Worm (Caenorhabditis elegans) whole organism, young adult: ENCODE data around the gene H20E11.1.

Experiments used
- C06A6.2 ChIP-seq: fragments of 200-800 bp; sonication (Bioruptor generic); conservative IDR thresholded peaks from 2 replicates; pipeline ENCODE4 v1.3.6; 2022; ENCODE audit warnings: missing genetic modification characterization, missing compliant biosample characterization
- F22D6.2 ChIP-seq: sonication (generic microtip); optimal IDR thresholded peaks from 2 replicates; lab custom pipeline; 2016; ENCODE audit warnings: mild to moderate bottlenecking, missing genetic modification characterization, missing compliant biosample characterization
- F33H1.4 ChIP-seq: fragments of 200-800 bp; sonication (Bioruptor generic); IDR thresholded peaks from 2 replicates; pipeline ENCODE4 v1.3.6; 2022; ENCODE audit warnings: missing genetic modification reagents, missing genetic modification characterization, missing compliant biosample characterization
- F39B2.1 ChIP-seq: fragments of 200-800 bp; sonication (Bioruptor generic); IDR thresholded peaks from 2 replicates; pipeline ENCODE4 v1.3.6; 2022; ENCODE audit warnings: missing genetic modification reagents, missing genetic modification characterization, missing compliant biosample characterization
- F52B5.7 ChIP-seq: sonication (generic microtip); optimal IDR thresholded peaks from 2 replicates; lab custom pipeline; 2016; ENCODE audit warnings: mild to moderate bottlenecking, missing genetic modification characterization, missing compliant biosample characterization
- F57C9.4 ChIP-seq: sonication (generic microtip); optimal IDR thresholded peaks from 2 replicates; lab custom pipeline; 2017; ENCODE audit warnings: mild to moderate bottlenecking, missing genetic modification characterization, missing compliant biosample characterization
- K11D2.4 ChIP-seq: fragments of 200-800 bp; sonication (Bioruptor generic); IDR thresholded peaks from 2 replicates; pipeline ENCODE4 v1.3.6; 2022; ENCODE audit warnings: missing genetic modification reagents, missing genetic modification characterization, missing compliant biosample characterization
- T07F8.4 ChIP-seq: sonication (generic microtip); optimal IDR thresholded peaks from 2 replicates; lab custom pipeline; 2016; ENCODE audit warnings: mild to moderate bottlenecking, missing genetic modification characterization, moderate library complexity, missing compliant biosample characterization
- Y53F4B.3 ChIP-seq: fragments of 200-800 bp; sonication (Bioruptor generic); IDR thresholded peaks from 2 replicates; pipeline ENCODE4 v1.3.6; 2022; ENCODE audit warnings: missing genetic modification reagents, missing genetic modification characterization, missing compliant biosample characterization
- Y53G8AR.9 ChIP-seq: fragments of 200-800 bp; sonication (Bioruptor generic); conservative IDR thresholded peaks from 2 replicates; pipeline ENCODE4 v1.3.6; 2022; ENCODE audit warnings: missing genetic modification reagents, missing genetic modification characterization, missing compliant biosample characterization
- Y67H2A.10 ChIP-seq: fragments of 200-800 bp; sonication (Bioruptor generic); conservative IDR thresholded peaks from 2 replicates; pipeline ENCODE4 v1.3.6; 2022; ENCODE audit warnings: missing genetic modification reagents, missing genetic modification characterization, missing compliant biosample characterization
- aptf-2 ChIP-seq: fragments of 200-800 bp; sonication (Bioruptor generic); conservative IDR thresholded peaks from 2 replicates; pipeline ENCODE4 v1.3.6; 2022; ENCODE audit warnings: missing genetic modification reagents, missing genetic modification characterization, missing compliant biosample characterization
- bed-2 ChIP-seq: fragments of 200-800 bp; sonication (Bioruptor generic); IDR thresholded peaks from 2 replicates; pipeline ENCODE4 v1.3.6; 2022; ENCODE audit warnings: missing genetic modification reagents, missing genetic modification characterization, missing compliant biosample characterization
- cebp-2 ChIP-seq: fragments of 200-800 bp; sonication (Bioruptor generic); IDR thresholded peaks from 2 replicates; pipeline ENCODE4 v1.3.6; 2022; ENCODE audit warnings: missing genetic modification characterization, missing compliant biosample characterization
- ceh-100 ChIP-seq: fragments of 200-800 bp; sonication (Bioruptor generic); IDR thresholded peaks from 2 replicates; pipeline ENCODE4 v1.3.6; 2022; ENCODE audit warnings: missing genetic modification reagents, missing genetic modification characterization, missing compliant biosample characterization
- ceh-58 ChIP-seq: fragments of 200-800 bp; sonication (Bioruptor generic); IDR thresholded peaks from 2 replicates; pipeline ENCODE4 v1.3.6; 2022; ENCODE audit warnings: missing genetic modification characterization, missing compliant biosample characterization
- die-1 ChIP-seq: sonication (generic microtip); optimal IDR thresholded peaks from 2 replicates; lab custom pipeline; 2016; ENCODE audit warnings: missing genotype, mild to moderate bottlenecking, missing genetic modification characterization, missing compliant biosample characterization
- dox-1 ChIP-seq: fragments of 200-800 bp; sonication (Bioruptor generic); IDR thresholded peaks from 2 replicates; pipeline ENCODE4 v1.3.6; 2022; ENCODE audit warnings: missing genetic modification reagents, missing genetic modification characterization, missing compliant biosample characterization
- dpl-1 ChIP-seq: fragments of 150-350 bp; optimal IDR thresholded peaks from 2 replicates; lab custom pipeline; 2014; ENCODE audit warnings: missing biosample characterization, missing genetic modification reagents, missing genetic modification characterization
- efl-1 ChIP-seq: fragments of 150-350 bp; optimal IDR thresholded peaks from 2 replicates; lab custom pipeline; 2014; ENCODE audit warnings: missing biosample characterization, missing genetic modification reagents, missing genetic modification characterization
- ets-4 ChIP-seq: fragments of 200-800 bp; sonication (Bioruptor generic); optimal IDR thresholded peaks from 2 replicates; lab custom pipeline; 2018; ENCODE audit warnings: mild to moderate bottlenecking, missing genetic modification characterization, missing compliant biosample characterization
- him-1 ChIP-seq: sonication (generic microtip); optimal IDR thresholded peaks from 2 replicates; lab custom pipeline; 2016; ENCODE audit warnings: missing genotype, missing genetic modification reagents, missing genetic modification characterization, missing compliant biosample characterization
- hlh-26 ChIP-seq: fragments of 200-800 bp; sonication (Bioruptor generic); conservative IDR thresholded peaks from 2 replicates; pipeline ENCODE4 v1.3.6; 2022; ENCODE audit warnings: missing genetic modification reagents, missing genetic modification characterization, missing compliant biosample characterization
- hmg-20 ChIP-seq: fragments of 200-800 bp; sonication (Bioruptor generic); IDR thresholded peaks from 2 replicates; pipeline ENCODE4 v1.3.6; 2022; ENCODE audit warnings: missing genetic modification reagents, missing genetic modification characterization, missing compliant biosample characterization
- hrde-1 ChIP-seq: sonication (generic microtip); optimal IDR thresholded peaks from 2 replicates; lab custom pipeline; 2016; ENCODE audit warnings: missing genetic modification characterization, mild to moderate bottlenecking, missing compliant biosample characterization, moderate library complexity, missing genotype, missing genetic modification reagents, borderline replicate concordance
- hsf-1 ChIP-seq: fragments of 200-800 bp; sonication (Bioruptor generic); IDR thresholded peaks from 2 replicates; pipeline ENCODE4 v1.3.6; 2022; ENCODE audit warnings: missing genetic modification reagents, missing genetic modification characterization, missing compliant biosample characterization
- let-526 ChIP-seq: fragments of 200-800 bp; sonication (Bioruptor generic); IDR thresholded peaks from 2 replicates; pipeline ENCODE4 v1.3.6; 2022; ENCODE audit warnings: missing genetic modification reagents, missing genetic modification characterization, missing compliant biosample characterization
- let-607 ChIP-seq, 2 experiments: fragments of 200-800 bp in 1 of 2; sonication (Bioruptor generic) in 1 of 2; sonication (generic microtip) in 1 of 2; optimal IDR thresholded peaks; 2 replicates each; lab custom pipeline; 2016 to 2018; ENCODE audit warnings: mild to moderate bottlenecking in 2 of 2, missing compliant biosample characterization in 2 of 2, missing genetic modification characterization in 2 of 2, moderate library complexity in 2 of 2, missing genotype in 1 of 2
- lin-40 ChIP-seq: sonication (generic microtip); optimal IDR thresholded peaks from 2 replicates; lab custom pipeline; 2016; ENCODE audit warnings: missing genetic modification characterization, mild to moderate bottlenecking, missing compliant biosample characterization, missing genotype, missing genetic modification reagents
- lin-54 ChIP-seq: fragments of 200-800 bp; sonication (Bioruptor generic); optimal IDR thresholded peaks from 2 replicates; lab custom pipeline; 2018; ENCODE audit warnings: mild to moderate bottlenecking, missing genetic modification characterization, missing compliant biosample characterization
- madf-10 ChIP-seq: sonication (generic microtip); optimal IDR thresholded peaks from 2 replicates; lab custom pipeline; 2016; ENCODE audit warnings: mild to moderate bottlenecking, missing genetic modification characterization, missing compliant biosample characterization
- madf-8 ChIP-seq: fragments of 200-800 bp; sonication (Bioruptor generic); conservative IDR thresholded peaks from 2 replicates; pipeline ENCODE4 v1.3.6; 2022; ENCODE audit warnings: missing genetic modification reagents, missing genetic modification characterization, missing compliant biosample characterization
- mes-4 ChIP-seq: sonication (generic microtip); optimal IDR thresholded peaks from 2 replicates; lab custom pipeline; 2016; ENCODE audit warnings: missing genotype, missing genetic modification characterization, missing compliant biosample characterization
- nfya-1 ChIP-seq: sonication (generic microtip); optimal IDR thresholded peaks from 2 replicates; lab custom pipeline; 2017; ENCODE audit warnings: antibody characterized with exemption, missing compliant biosample characterization, missing genetic modification characterization, borderline replicate concordance; ENCODE audit not compliant: insufficient read depth
- nfyb-1 ChIP-seq: fragments of 200-800 bp; sonication (Bioruptor generic); IDR thresholded peaks from 2 replicates; pipeline ENCODE4 v1.3.6; 2022; ENCODE audit warnings: missing genetic modification reagents, missing genetic modification characterization, missing compliant biosample characterization
- nhr-179 ChIP-seq: sonication (generic microtip); optimal IDR thresholded peaks from 2 replicates; lab custom pipeline; 2016; ENCODE audit warnings: mild to moderate bottlenecking, missing genetic modification characterization, missing compliant biosample characterization
- nhr-80 ChIP-seq: sonication (generic microtip); optimal IDR thresholded peaks from 2 replicates; lab custom pipeline; 2016; ENCODE audit warnings: missing genetic modification characterization, missing compliant biosample characterization
- repo-1 ChIP-seq: sonication (generic microtip); optimal IDR thresholded peaks from 2 replicates; lab custom pipeline; 2017; ENCODE audit warnings: mild to moderate bottlenecking, missing genetic modification characterization, missing compliant biosample characterization
- sea-2 ChIP-seq: fragments of 200-800 bp; sonication (Bioruptor generic); IDR thresholded peaks from 2 replicates; pipeline ENCODE4 v1.3.6; 2022; ENCODE audit warnings: missing genetic modification characterization, missing compliant biosample characterization
- snpc-1.1 ChIP-seq: sonication (generic microtip); optimal IDR thresholded peaks from 2 replicates; lab custom pipeline; 2017; ENCODE audit warnings: missing genetic modification characterization, mild to moderate bottlenecking, missing compliant biosample characterization, antibody characterized with exemption, moderate library complexity, missing genotype, missing genetic modification reagents; ENCODE audit not compliant: insufficient read depth
- snpc-3.4 ChIP-seq: sonication (generic microtip); optimal IDR thresholded peaks from 2 replicates; lab custom pipeline; 2017; ENCODE audit warnings: missing genetic modification characterization, mild to moderate bottlenecking, missing compliant biosample characterization, antibody characterized with exemption, moderate library complexity, missing genotype, missing genetic modification reagents
- xnd-1 ChIP-seq: sonication (generic microtip); optimal IDR thresholded peaks from 2 replicates; lab custom pipeline; 2016; ENCODE audit warnings: missing genotype, missing genetic modification reagents, missing genetic modification characterization, missing compliant biosample characterization
- zfh-2 ChIP-seq: fragments of 200-800 bp; sonication (Bioruptor generic); conservative IDR thresholded peaks from 2 replicates; pipeline ENCODE4 v1.3.6; 2022; ENCODE audit warnings: missing genetic modification reagents, missing genetic modification characterization, missing compliant biosample characterization
- zim-3 ChIP-seq: sonication (generic microtip); optimal IDR thresholded peaks from 2 replicates; lab custom pipeline; 2017; ENCODE audit warnings: mild to moderate bottlenecking, missing genetic modification characterization, moderate library complexity, missing compliant biosample characterization
- ztf-22 ChIP-seq: fragments of 200-800 bp; sonication (Bioruptor generic); optimal IDR thresholded peaks from 2 replicates; lab custom pipeline; 2018; ENCODE audit warnings: mild to moderate bottlenecking, missing genetic modification characterization, moderate library complexity, missing compliant biosample characterization
- ztf-28 ChIP-seq: fragments of 200-800 bp; sonication (Bioruptor generic); IDR thresholded peaks from 2 replicates; pipeline ENCODE4 v1.3.6; 2022; ENCODE audit warnings: missing genetic modification reagents, missing genetic modification characterization, missing compliant biosample characterization
- ztf-3 ChIP-seq: fragments of 200-800 bp; sonication (Bioruptor generic); optimal IDR thresholded peaks from 2 replicates; lab custom pipeline; 2018; ENCODE audit warnings: mild to moderate bottlenecking, missing genetic modification characterization, missing compliant biosample characterization
- ztf-6 ChIP-seq: fragments of 200-800 bp; sonication (Bioruptor generic); IDR thresholded peaks from 2 replicates; pipeline ENCODE4 v1.3.6; 2022; ENCODE audit warnings: missing genetic modification reagents, missing genetic modification characterization, missing compliant biosample characterization

H20E11.1 gene

ce11 chrIV:6842470-6843008 lies 12.6 kb downstream of the H20E11.1 start, which contains the start of gene lip-1 (continued):
- TF ChIP-seq bed-2 (GFP tag; lab: Robert Waterston, UW) (no peak), cebp-2 (no peak), lin-54 (peak; percentile 50), die-1 (no peak), snpc-1.1 (tag; lab: Kevin White, UChicago) (no peak), let-607 (tag; optimal IDR thresholded peaks at IDR 0.05; lab: Kevin White, UChicago) (no peak), ztf-28 (GFP tag; lab: Robert Waterston, UW) (no peak), dox-1 (GFP tag; lab: Robert Waterston, UW) (no peak; the same call in 1 of the 2 replicates), hlh-26 (GFP tag; lab: Robert Waterston, UW) (no peak), hsf-1 (GFP tag; lab: Robert Waterston, UW) (peak; percentile 70; the same call in 1 of the 2 replicates), T07F8.4 (tag; lab: Kevin White, UChicago) (no peak), madf-10 (tag; lab: Kevin White, UChicago) (no peak), ceh-58 (GFP tag; lab: Robert Waterston, UW) (no peak), nhr-179 (no peak), F39B2.1 (GFP tag; lab: Robert Waterston, UW) (no peak), hmg-20 (GFP tag; lab: Robert Waterston, UW) (no peak), repo-1 (tag; lab: Kevin White, UChicago) (no peak), Y67H2A.10 (GFP tag; lab: Robert Waterston, UW) (no peak), F52B5.7 (tag; lab: Kevin White, UChicago) (no peak), lin-40 (tag; lab: Kevin White, UChicago) (no peak), nfyb-1 (GFP tag; lab: Robert Waterston, UW) (no peak), Y53F4B.3 (no peak), zfh-2 (GFP tag; lab: Robert Waterston, UW) (no peak), ets-4 (GFP tag; lab: Kevin White, UChicago) (no peak), hrde-1 (tag; lab: Kevin White, UChicago) (no peak), ztf-6 (GFP tag; lab: Robert Waterston, UW) (no peak), K11D2.4 (GFP tag; lab: Robert Waterston, UW) (no peak), ztf-22 (GFP tag; lab: Kevin White, UChicago) (no peak), mes-4 (tag; lab: Kevin White, UChicago) (no peak), F22D6.2 (tag; lab: Kevin White, UChicago) (no peak), sea-2 (GFP tag; lab: Robert Waterston, UW) (no peak), nhr-80 (tag; lab: Kevin White, UChicago) (no peak), F33H1.4 (GFP tag; lab: Robert Waterston, UW) (peak; percentile 72), efl-1 (GFP tag; lab: Kevin White, UChicago) (peak; percentile 93), snpc-3.4 (tag; lab: Kevin White, UChicago) (peak; percentile 22), aptf-2 (GFP tag; lab: Robert Waterston, UW) (no peak), nfya-1 (tag; lab: Kevin White, UChicago) (no peak), F57C9.4 (tag; lab: Kevin White, UChicago) (no peak), xnd-1 (peak; percentile 69), C06A6.2 (GFP tag; lab: Robert Waterston, UW) (no peak), zim-3 (tag; lab: Kevin White, UChicago) (no peak), ztf-3 (no peak), let-526 (GFP tag; lab: Robert Waterston, UW) (no peak), ceh-100 (GFP tag; lab: Robert Waterston, UW) (no peak), Y53G8AR.9 (GFP tag; lab: Robert Waterston, UW) (peak; percentile 32; the same call in 1 of the 2 replicates), him-1 (tag; lab: Kevin White, UChicago) (peak; percentile 30), dpl-1 (GFP tag; lab: Kevin White, UChicago) (peak; percentile 73), madf-8 (GFP tag; lab: Robert Waterston, UW) (peak; percentile 94)
